Worm (Caenorhabditis elegans) whole organism, L3 larva: ENCODE data around the gene R13H9.6.

Experiments used
- R02D3.7 ChIP-seq: fragments of 150-350 bp; optimal IDR thresholded peaks from 2 replicates; lab custom pipeline; 2014; ENCODE audit warnings: missing biosample characterization, missing genetic modification characterization
- ZK546.5 ChIP-seq: sonication (generic microtip); optimal IDR thresholded peaks from 2 replicates; lab custom pipeline; 2017; ENCODE audit warnings: missing biosample characterization, missing genetic modification characterization
- aly-2 ChIP-seq: fragments of 150-350 bp; optimal IDR thresholded peaks from 2 replicates; lab custom pipeline; 2014; ENCODE audit warnings: missing biosample characterization, missing genetic modification characterization
- ama-1 ChIP-seq: fragments of 150-350 bp; optimal IDR thresholded peaks from 2 replicates; lab custom pipeline; 2018
- ceh-16 ChIP-seq: sonication (generic microtip); optimal IDR thresholded peaks from 2 replicates; lab custom pipeline; 2017; ENCODE audit warnings: missing biosample characterization, missing genetic modification characterization
- ceh-28 ChIP-seq: fragments of 150-350 bp; optimal IDR thresholded peaks from 2 replicates; lab custom pipeline; 2014; ENCODE audit warnings: missing biosample characterization, missing genetic modification reagents, missing genetic modification characterization
- ceh-82 ChIP-seq: fragments of 150-350 bp; optimal IDR thresholded peaks from 2 replicates; lab custom pipeline; 2014; ENCODE audit warnings: missing biosample characterization, missing genetic modification characterization
- ceh-9 ChIP-seq: sonication (generic microtip); optimal IDR thresholded peaks from 2 replicates; lab custom pipeline; 2018; ENCODE audit warnings: missing biosample characterization, missing genetic modification characterization
- daf-12 ChIP-seq: fragments of 150-350 bp; optimal IDR thresholded peaks from 2 replicates; lab custom pipeline; 2014; ENCODE audit warnings: missing biosample characterization, missing genetic modification reagents, missing genetic modification characterization
- egl-27 ChIP-seq: sonication (generic microtip); optimal IDR thresholded peaks from 4 replicates; lab custom pipeline; 2017; ENCODE audit warnings: missing biosample characterization, missing genetic modification reagents, missing genetic modification characterization
- egl-5 ChIP-seq: fragments of 150-350 bp; optimal IDR thresholded peaks from 2 replicates; lab custom pipeline; 2017; ENCODE audit warnings: missing biosample characterization, missing genetic modification reagents, missing genetic modification characterization, inconsistent platforms
- elt-2 ChIP-seq: sonication (generic microtip); optimal IDR thresholded peaks from 2 replicates; lab custom pipeline; 2016; ENCODE audit warnings: missing genetic modification reagents, mild to moderate bottlenecking, missing genetic modification characterization, missing compliant biosample characterization
- eor-1 ChIP-seq, 2 experiments: fragments of 150-350 bp; optimal IDR thresholded peaks; 2 replicates each; lab custom pipeline; 2014 to 2018; ENCODE audit warnings: missing biosample characterization in 2 of 2, missing genetic modification characterization in 2 of 2
- fkh-10 ChIP-seq: sonication (generic microtip); optimal IDR thresholded peaks from 2 replicates; lab custom pipeline; 2017; ENCODE audit warnings: missing biosample characterization, missing genetic modification reagents, missing genetic modification characterization
- fos-1 ChIP-seq: fragments of 150-350 bp; optimal IDR thresholded peaks from 2 replicates; lab custom pipeline; 2014; ENCODE audit warnings: missing biosample characterization, missing genetic modification characterization
- hmg-11 ChIP-seq: sonication (generic microtip); optimal IDR thresholded peaks from 2 replicates; lab custom pipeline; 2016; ENCODE audit warnings: missing genetic modification characterization, missing compliant biosample characterization
- jun-1 ChIP-seq: fragments of 150-350 bp; optimal IDR thresholded peaks from 2 replicates; lab custom pipeline; 2014; ENCODE audit warnings: missing biosample characterization, missing genetic modification reagents, missing genetic modification characterization
- lin-39 ChIP-seq: fragments of 150-350 bp; optimal IDR thresholded peaks from 2 replicates; lab custom pipeline; 2018; ENCODE audit warnings: missing biosample characterization, missing genetic modification reagents, missing genetic modification characterization
- lsy-12 ChIP-seq: sonication (generic microtip); optimal IDR thresholded peaks from 2 replicates; lab custom pipeline; 2016; ENCODE audit warnings: mild to moderate bottlenecking, missing genetic modification characterization, missing compliant biosample characterization
- mdl-1 ChIP-seq: fragments of 150-350 bp; optimal IDR thresholded peaks from 2 replicates; lab custom pipeline; 2014; ENCODE audit warnings: missing biosample characterization, missing genetic modification characterization
- nfya-1 ChIP-seq: sonication (generic microtip); optimal IDR thresholded peaks from 2 replicates; lab custom pipeline; 2017; ENCODE audit warnings: missing genetic modification characterization, mild to moderate bottlenecking, missing compliant biosample characterization, antibody characterized with exemption, moderate library complexity; ENCODE audit not compliant: insufficient read depth
- nhr-11 ChIP-seq: fragments of 150-350 bp; optimal IDR thresholded peaks from 2 replicates; lab custom pipeline; 2014; ENCODE audit warnings: missing biosample characterization, missing genetic modification characterization
- nhr-12 ChIP-seq: fragments of 150-350 bp; optimal IDR thresholded peaks from 2 replicates; lab custom pipeline; 2014; ENCODE audit warnings: missing biosample characterization, missing genetic modification characterization
- nhr-23 ChIP-seq: fragments of 150-350 bp; optimal IDR thresholded peaks from 2 replicates; lab custom pipeline; 2014; ENCODE audit warnings: missing biosample characterization, missing genetic modification reagents, missing genetic modification characterization
- nhr-237 ChIP-seq: fragments of 150-350 bp; optimal IDR thresholded peaks from 2 replicates; lab custom pipeline; 2014; ENCODE audit warnings: missing biosample characterization, missing genetic modification characterization
- nhr-28 ChIP-seq: fragments of 150-350 bp; optimal IDR thresholded peaks from 2 replicates; lab custom pipeline; 2014; ENCODE audit warnings: missing biosample characterization, missing genetic modification characterization
- nhr-77 ChIP-seq: fragments of 150-350 bp; optimal IDR thresholded peaks from 2 replicates; lab custom pipeline; 2014; ENCODE audit warnings: missing biosample characterization, missing genetic modification characterization
- pha-4 ChIP-seq: fragments of 150-350 bp; optimal IDR thresholded peaks from 2 replicates; lab custom pipeline; 2014; ENCODE audit warnings: missing biosample characterization, missing genetic modification reagents, missing genetic modification characterization
- pqm-1 ChIP-seq: fragments of 150-350 bp; optimal IDR thresholded peaks from 2 replicates; lab custom pipeline; 2017; ENCODE audit warnings: missing biosample characterization, missing genetic modification characterization, inconsistent platforms
- sea-2 ChIP-seq: fragments of 150-350 bp; sonication (generic microtip); optimal IDR thresholded peaks from 4 replicates; lab custom pipeline; 2014; ENCODE audit warnings: missing biosample characterization, missing genetic modification reagents, missing genetic modification characterization
- snpc-4 ChIP-seq: fragments of 150-350 bp; optimal IDR thresholded peaks from 2 replicates; lab custom pipeline; 2014; ENCODE audit warnings: missing biosample characterization, missing genetic modification characterization
- tbx-2 ChIP-seq: sonication (generic microtip); optimal IDR thresholded peaks from 2 replicates; lab custom pipeline; 2016; ENCODE audit warnings: mild to moderate bottlenecking, missing genetic modification characterization, missing compliant biosample characterization
- unc-62 ChIP-seq: fragments of 150-350 bp; sonication (generic microtip); optimal IDR thresholded peaks from 4 replicates; lab custom pipeline; 2014; ENCODE audit warnings: missing biosample characterization, missing genetic modification reagents, missing genetic modification characterization
- ztf-11 ChIP-seq: fragments of 150-350 bp; optimal IDR thresholded peaks from 2 replicates; lab custom pipeline; 2014; ENCODE audit warnings: missing biosample characterization, missing genetic modification characterization
- ztf-4 ChIP-seq: fragments of 150-350 bp; optimal IDR thresholded peaks from 2 replicates; lab custom pipeline; 2014; ENCODE audit warnings: missing biosample characterization, missing genetic modification characterization

The R13H9.6 gene

DNA sequence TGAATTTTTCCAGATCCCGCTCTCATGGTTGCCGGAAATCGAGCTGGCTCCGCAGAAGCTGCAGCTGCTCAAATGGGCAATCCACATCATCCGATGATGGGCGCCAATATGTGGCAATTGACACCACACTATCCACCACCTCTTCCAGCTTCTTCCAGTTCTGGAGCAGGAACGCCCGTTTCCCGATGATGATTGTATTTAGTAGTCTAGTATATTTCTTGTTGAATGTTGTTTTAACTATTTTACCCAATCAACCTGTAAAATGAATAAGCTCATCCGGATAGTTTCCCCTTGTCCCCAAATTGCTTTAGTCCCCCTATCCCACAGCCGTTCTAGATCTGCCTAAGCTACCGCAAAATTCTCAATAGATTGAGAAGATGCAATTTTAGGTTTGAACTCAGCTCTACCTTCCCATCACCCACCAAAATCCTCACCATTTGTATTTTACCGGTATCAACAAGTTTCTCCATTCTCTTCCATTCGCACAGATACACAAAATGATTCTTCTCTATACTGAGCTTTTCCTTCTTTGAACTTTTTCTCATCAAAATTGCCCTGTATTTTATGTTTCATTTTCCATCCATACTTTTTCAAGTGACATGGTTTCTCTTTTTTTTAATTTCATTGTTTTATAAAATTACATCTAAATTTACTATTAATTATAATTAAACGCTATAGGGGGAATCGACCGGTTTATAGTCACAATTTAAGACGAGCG, 18.0 kb upstream of the R13H9.6 start:
- TF ChIP-seq nhr-11 (tag; lab: Kevin White, UChicago) (no peak), elt-2 (tag; lab: Kevin White, UChicago) (peak; percentile 1)

DNA sequence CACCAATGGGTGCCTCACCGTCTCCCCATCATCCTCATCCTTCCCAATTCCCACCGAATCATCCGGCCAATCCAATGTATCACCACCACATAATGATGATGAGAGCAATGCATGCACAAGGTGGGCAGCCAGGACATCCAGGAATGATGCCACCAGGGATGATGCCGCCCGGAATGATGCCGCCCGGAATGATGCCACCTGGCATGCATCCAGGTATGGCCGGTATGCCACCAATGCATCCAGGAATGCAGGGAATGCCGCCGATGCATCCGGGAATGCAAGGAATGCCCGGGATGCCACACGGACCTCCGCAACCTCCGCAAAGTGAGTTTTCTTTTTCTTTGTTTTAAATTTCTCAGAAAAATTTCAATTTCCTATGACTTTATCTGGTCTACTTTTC, 17.3 kb upstream of the R13H9.6 start:
- TF ChIP-seq egl-27 (tag; lab: Kevin White, UChicago) (no peak), tbx-2 (tag; lab: Kevin White, UChicago) (no peak), mdl-1 (tag; lab: Kevin White, UChicago) (no peak), fos-1 (no peak), ztf-4 (tag; lab: Kevin White, UChicago) (no peak), nhr-23 (tag; lab: Kevin White, UChicago) (no peak), nfya-1 (no peak), ztf-11 (tag; lab: Kevin White, UChicago) (no peak), snpc-4 (tag; lab: Kevin White, UChicago) (no peak), eor-1 (tag; optimal IDR thresholded peaks at IDR 0.05; lab: Kevin White, UChicago) (no peak), lsy-12 (tag; lab: Kevin White, UChicago) (no peak), unc-62 (no peak)

DNA sequence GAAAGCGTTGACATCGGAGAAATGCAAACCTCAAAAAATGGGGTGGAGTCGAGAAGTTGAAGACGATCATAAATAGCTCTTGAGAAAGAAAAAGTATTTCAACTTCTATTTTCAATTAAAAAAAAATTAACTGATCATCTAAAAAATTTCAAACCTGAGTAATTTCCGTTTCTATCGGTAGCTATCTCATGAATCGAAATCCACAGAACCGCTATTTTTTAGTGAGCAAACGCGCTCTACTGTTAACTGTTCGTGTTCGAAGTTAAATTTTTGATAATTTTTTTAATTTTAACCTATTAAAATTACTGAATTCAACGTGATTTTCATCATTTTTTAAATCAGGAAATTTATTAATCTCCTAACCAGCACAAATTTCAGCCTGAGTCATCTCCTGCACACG, 15.4 kb upstream of the R13H9.6 start:
- TF ChIP-seq ceh-16 (tag; lab: Kevin White, UChicago), result no peak

DNA sequence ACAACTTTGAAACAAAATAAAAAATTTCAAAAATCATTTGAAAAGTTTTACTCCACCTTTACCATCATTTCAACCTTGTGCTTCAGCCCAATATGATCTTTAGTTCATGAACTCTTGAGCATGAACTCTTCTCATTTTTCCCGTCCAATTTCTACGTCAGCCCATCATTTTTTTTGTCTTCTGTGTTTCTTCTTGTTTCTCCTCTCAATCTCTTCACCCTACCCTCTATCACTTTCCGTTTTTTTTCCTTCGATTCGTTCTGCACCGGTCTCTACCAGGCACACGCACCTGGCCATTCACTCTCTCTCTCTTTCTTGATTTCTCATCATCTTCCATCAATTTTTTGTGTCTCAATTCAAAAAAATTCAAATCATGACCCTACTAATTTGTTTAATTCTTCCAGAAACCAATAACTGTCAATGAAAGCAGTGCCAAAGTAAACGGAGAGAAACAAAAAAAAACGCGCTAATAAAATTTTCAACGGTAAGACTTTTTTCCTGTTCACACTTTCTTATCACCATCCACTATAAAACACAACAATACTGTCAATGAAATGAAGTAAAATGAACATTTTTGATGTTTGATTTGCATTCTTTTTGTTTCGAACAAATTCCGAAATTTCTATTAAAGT, 14.6 kb upstream of the R13H9.6 start, which contains the start of gene pygo-1:
TSS of gene pygo-1 (plus strand) at position 404 of the 631 bp plus-strand sequence.
- TF ChIP-seq elt-2 (tag; lab: Kevin White, UChicago) (peak; percentile 66), ama-1 (lab: Kevin White, UChicago) (peak; percentile 42), fkh-10 (GFP tag; lab: Kevin White, UChicago) (no peak), pha-4 (tag; lab: Kevin White, UChicago) (peak; percentile 2), nfya-1 (peak; percentile 26), mdl-1 (tag; lab: Kevin White, UChicago) (no peak)
- TF ChIP-seq, all 47 proteins: peak for 4

DNA sequence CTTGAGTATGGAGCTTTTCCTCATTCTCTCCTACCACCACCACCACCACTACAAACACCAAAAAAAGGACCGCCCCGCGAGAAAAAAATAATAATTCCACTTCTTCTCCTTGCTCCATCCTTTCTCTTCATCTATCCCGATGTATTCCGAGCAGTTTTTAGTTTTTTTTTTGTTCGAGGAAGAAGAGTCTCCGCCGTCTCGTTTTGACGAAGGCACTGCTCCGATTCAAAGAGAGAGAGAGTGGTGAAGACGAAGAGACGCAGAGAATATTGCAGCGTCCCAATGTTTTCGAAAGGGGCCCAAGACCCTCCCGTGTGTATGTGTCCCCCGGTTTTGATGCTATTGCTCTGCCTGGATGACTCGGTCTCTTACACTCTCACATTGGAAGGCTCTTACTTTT, 12.7 kb upstream of the R13H9.6 start:
- peak; percentile 1 for TF ChIP-seq egl-5
- peak; percentile 48 for TF ChIP-seq nfya-1
- no peak for TF ChIP-seq sea-2 (GFP tag; lab: Kevin White, UChicago)
- TF ChIP-seq ceh-16 (tag; lab: Kevin White, UChicago), result no peak
- peak; percentile 46 for TF ChIP-seq fkh-10 (GFP tag; lab: Kevin White, UChicago)

DNA sequence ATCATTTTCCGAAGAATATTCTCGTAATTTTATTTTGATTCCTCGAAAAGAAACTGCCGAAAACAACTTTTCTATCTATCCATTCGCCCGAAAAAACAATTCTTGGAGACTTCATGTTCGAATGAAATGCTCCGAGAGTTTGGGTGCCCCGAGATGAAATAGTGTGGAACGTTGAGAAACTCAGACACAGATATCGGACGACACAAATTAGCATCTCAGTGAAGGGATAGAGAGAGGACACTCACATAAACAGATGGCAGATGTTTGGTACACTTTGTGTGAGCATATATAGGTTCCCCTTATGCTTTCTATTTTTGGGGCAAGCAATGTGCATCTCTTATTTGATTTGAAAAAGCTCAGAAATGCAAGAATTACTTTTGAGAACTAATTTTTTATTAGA, 10.4 kb upstream of the R13H9.6 start:
- TF ChIP-seq ZK546.5 (tag; lab: Kevin White, UChicago) (no peak), pqm-1 (no peak), jun-1 (no peak), aly-2 (tag; lab: Kevin White, UChicago) (no peak), ceh-9 (tag; lab: Kevin White, UChicago) (no peak), ceh-16 (tag; lab: Kevin White, UChicago) (no peak), nhr-28 (tag; lab: Kevin White, UChicago) (no peak), pha-4 (tag; lab: Kevin White, UChicago) (no peak), eor-1 (tag; optimal IDR thresholded peaks at IDR 0.05; lab: Kevin White, UChicago) (no peak), ceh-28 (tag; lab: Kevin White, UChicago) (no peak), sea-2 (GFP tag; lab: Kevin White, UChicago) (no peak), nfya-1 (peak; percentile 19), hmg-11 (tag; lab: Kevin White, UChicago) (peak; percentile 1), unc-62 (no peak), nhr-77 (tag; lab: Kevin White, UChicago) (no peak), R02D3.7 (tag; lab: Kevin White, UChicago) (no peak), egl-5 (peak; percentile 42), nhr-23 (tag; lab: Kevin White, UChicago) (no peak), daf-12 (tag; lab: Kevin White, UChicago) (no peak), fkh-10 (GFP tag; lab: Kevin White, UChicago) (no peak), egl-27 (tag; lab: Kevin White, UChicago) (no peak), mdl-1 (tag; lab: Kevin White, UChicago) (no peak), lsy-12 (tag; lab: Kevin White, UChicago) (no peak), nhr-237 (tag; lab: Kevin White, UChicago) (no peak), ama-1 (lab: Kevin White, UChicago) (no peak), ceh-82 (no peak), ztf-11 (tag; lab: Kevin White, UChicago) (no peak), lin-39 (tag; lab: Kevin White, UChicago) (peak; percentile 52), nhr-12 (tag; lab: Kevin White, UChicago) (no peak), nhr-11 (tag; lab: Kevin White, UChicago) (no peak), elt-2 (tag; lab: Kevin White, UChicago) (no peak)
